Fruit fly (Drosophila melanogaster) S2 (cell line): ENCODE results near the gene Elp5.

Source experiments
- CG8478 ChIP-seq: fragments of >200 bp; optimal IDR thresholded peaks from 2 replicates; lab custom pipeline; 2018
- CTCF ChIP-seq, 2 experiments: fragments of >200 bp; optimal IDR thresholded peaks; 2 replicates each; lab custom pipeline; 2018

Elp5 gene

dm6 chr3L:2257412-2257862, at the start of gene Elp5, which contains the start of gene CG1275:
TSS of gene Elp5 (plus strand) at chr3L:2257456.
TSS of gene CG1275 (minus strand) at chr3L:2257423.
- TF ChIP-seq CTCF (optimal IDR thresholded peaks at IDR 0.05; lab: Kevin White, UChicago) (no peak), CG8478 (no peak)

DNA sequence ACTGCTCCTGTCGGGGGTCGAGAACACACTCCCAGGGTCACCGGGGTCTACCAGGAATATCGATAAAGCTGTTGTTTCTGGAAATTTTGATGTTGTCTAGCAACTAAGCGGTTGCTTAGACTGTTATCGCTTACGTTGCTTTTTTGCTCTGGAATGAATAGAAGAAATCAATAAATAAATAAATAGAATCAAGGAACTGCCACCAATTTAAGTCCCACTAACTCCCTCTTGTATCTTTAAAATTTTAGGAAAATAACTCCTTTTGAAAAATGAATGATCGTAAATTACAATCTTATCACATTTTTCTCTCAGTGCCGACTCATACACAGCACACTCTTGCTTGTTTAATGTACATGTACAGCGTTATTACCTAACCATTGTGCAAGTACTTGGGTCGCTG, 44.9 kb upstream of the Elp5 start, which contains the start of gene CG15878:
Gene CG15878 (minus strand): TSS at position 101 of the 400 bp plus-strand sequence.
- TF ChIP-seq CG8478 (no peak), CTCF (optimal IDR thresholded peaks at IDR 0.05; lab: Kevin White, UChicago) (no peak)

DNA sequence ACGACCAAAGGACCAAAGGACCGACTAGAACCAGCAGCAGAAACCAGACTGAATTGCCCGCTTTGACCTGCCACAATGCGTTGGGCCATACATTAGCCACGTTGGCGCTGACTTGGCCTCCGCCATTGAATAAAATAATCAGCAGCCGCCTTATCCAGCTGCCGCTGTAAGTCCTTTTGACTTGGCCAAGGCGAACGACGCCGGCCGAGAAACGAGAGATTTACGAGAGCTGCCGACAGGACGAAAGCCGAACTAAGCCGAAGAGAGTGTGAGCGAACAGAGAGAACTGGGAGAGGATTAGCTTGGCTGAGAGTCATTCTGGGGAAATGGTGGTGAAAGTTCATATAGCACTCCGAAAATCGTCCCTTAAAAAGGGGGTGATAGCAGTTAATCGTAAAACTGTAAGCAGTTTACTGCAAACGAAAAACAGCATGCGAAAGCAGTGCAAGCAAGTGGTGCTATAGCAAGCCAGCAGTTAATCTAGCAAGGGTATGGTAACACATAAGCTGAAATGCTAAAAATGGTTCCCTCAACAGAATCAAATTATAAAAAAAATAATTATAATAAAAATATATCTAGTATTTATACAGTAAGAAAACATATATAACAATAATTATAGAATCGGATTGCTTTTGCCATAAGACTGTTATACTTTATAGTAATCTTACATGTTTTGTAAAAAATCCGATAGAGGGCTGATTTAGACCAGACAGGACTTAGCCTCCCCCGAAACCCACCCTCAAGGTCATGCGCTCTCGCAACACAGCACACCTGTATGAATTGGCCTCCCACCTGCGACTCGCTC, 28.7 kb upstream of the Elp5 start:
- TF ChIP-seq CG8478 (no peak), CTCF (optimal IDR thresholded peaks at IDR 0.05; lab: Kevin White, UChicago) (peak; percentile 40 to 61)

DNA sequence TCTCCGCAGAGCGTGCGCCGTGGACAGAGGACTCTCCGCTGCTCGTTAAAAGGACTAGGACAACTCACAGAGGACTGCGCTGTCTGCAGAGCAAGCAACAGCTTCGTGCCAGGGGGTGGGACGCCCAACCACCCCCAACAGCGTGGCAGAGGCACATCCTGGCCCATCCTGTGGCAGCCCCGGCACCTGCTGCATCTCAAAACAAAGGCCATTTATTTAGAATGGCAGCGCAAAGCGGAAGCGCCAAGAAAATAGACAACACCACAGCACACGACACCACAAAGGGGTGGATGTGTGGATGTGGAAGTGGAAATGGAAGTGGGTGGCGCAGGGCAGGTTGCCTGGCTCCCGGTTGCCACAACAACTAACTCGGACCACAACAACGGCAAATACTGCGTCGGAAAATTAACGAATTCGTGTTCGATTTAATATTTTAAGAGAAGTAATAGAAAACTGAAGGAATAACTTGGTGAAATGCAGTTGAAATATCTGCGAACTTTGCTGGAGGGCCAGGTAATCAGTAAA, 28.0 kb upstream of the Elp5 start, which contains the start of gene Oseg2:
Gene Oseg2 (plus strand): TSS at position 475 of the 525 bp plus-strand sequence.
- TF ChIP-seq CTCF (optimal IDR thresholded peaks at IDR 0.05; lab: Kevin White, UChicago) (peak in 1 of 2 experiments; percentile 47), CG8478 (no peak)

dm6 chr3L:2237034-2237433, 20.2 kb upstream of the Elp5 start, which contains the start of gene CG9018:
TSS of gene CG9018 (minus strand) at chr3L:2237076.
- TF ChIP-seq CG8478 (no peak), CTCF (optimal IDR thresholded peaks at IDR 0.05; lab: Kevin White, UChicago) (peak; percentile 91)

dm6 chr3L:2237543-2238233, 19.6 kb upstream of the Elp5 start, which contains the start of gene ACXD:
TSS of gene ACXD (plus strand) at chr3L:2237608.
- TF ChIP-seq CG8478 (no peak), CTCF (optimal IDR thresholded peaks at IDR 0.05; lab: Kevin White, UChicago) (no peak)

DNA sequence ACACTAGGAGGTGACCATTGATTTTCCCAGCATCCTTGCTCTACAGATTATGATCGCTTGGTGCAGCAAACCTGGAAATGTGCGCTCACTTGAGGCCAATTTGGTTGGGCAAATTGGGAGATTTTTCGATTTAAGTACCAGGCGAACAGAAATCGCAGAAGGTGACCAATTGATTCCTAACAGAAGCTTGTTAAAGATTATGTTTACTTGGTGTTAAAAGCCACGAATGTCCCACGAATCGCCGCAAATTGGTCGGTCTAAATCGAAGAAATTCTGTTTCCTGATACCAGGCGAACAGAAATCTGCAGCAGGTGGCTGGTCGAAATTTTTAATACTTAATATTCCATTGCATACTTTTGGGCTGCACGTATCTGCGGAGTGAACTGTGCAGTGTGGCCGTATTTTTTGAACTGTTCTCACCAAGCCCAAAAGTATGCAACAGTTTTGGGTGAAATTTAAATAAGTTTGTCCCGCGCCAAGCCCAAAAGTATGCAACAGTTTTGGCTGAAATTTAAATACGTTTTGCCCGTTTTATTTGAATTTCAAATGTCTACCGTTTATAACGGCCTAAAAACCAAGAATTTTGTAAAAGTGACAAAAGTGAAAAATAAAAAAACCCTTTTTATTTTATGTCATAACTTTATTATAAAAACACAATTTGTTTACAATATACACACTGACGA, 13.3 kb upstream of the Elp5 start, which contains the start of gene CG32301:
Gene CG32301 (plus strand): TSS at position 633 of the 683 bp plus-strand sequence.
- TF ChIP-seq CG8478 (no peak), CTCF (optimal IDR thresholded peaks at IDR 0.05; lab: Kevin White, UChicago) (peak; percentile 44 to 54)

- TF ChIP-seq CG8478 (no peak), CTCF (optimal IDR thresholded peaks at IDR 0.05; lab: Kevin White, UChicago) (no peak)
Observed at dm6 chr3L:2248335-2248734, 8.9 kb upstream of the Elp5 start, which contains the start of gene CG32305. TSS of gene CG32305 (plus strand) at chr3L:2248635.

dm6 chr3L:2253962-2254662, 3.1 kb upstream of the Elp5 start:
- TF ChIP-seq CG8478: no peak
- no peak for TF ChIP-seq CTCF (optimal IDR thresholded peaks at IDR 0.05; lab: Kevin White, UChicago)

DNA sequence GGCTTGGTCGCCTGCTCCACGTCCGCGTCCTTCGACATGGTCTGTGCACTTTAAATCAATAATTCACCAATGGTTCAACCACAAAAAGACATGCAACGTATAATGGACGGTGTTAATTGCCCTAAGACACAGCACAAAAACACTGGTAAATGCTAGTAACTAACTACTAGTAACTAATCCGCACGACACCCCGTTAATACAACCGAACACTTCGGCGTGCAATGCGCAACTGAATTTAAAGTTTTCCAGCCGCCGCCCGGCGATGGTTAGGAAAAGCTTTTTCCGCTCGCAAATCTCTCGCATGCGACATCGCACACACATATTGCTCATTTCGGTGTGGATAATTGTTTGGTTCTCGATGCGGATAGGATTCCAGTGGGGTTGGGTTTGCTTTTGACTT, 1.5 kb upstream of the Elp5 start:
- TF ChIP-seq CTCF (optimal IDR thresholded peaks at IDR 0.05; lab: Kevin White, UChicago): no peak
- no peak for TF ChIP-seq CG8478

DNA sequence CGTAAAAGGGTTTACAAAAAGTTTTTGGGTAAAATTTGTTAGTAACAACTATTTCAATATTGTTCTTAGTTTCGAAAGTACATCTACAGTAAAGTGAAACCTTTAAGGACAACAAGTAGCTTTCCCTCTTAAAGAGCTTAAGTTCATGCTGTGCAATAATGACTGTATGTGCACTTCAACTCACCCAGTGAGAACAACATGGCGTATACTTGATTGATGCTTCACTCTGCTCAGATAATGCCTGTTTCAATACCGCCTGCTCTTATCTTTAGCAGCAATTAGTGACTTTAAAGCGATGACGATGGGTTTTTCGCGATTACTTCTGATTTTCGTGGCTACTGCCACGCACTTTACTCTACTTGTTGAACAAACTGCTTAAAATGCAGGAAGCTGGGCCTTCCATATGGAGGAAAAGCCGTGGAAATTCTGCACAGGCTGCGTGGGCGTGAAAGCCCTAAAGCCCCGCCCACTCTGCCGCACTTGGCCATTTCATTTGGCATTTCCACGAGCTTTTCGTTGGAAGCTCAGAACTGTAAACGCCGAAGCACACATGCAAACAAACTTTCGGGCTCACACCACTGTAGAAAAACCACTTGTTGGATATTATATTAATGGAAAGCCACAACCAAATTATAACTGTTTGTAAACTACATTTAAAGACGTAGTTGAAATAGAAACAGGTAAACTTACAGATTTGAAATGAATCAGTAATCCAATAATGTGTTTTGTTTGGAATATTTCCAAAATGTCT, 659 bp upstream of the Elp5 start:
- TF ChIP-seq CTCF (optimal IDR thresholded peaks at IDR 0.05; lab: Kevin White, UChicago) (no peak), CG8478 (no peak)

DNA sequence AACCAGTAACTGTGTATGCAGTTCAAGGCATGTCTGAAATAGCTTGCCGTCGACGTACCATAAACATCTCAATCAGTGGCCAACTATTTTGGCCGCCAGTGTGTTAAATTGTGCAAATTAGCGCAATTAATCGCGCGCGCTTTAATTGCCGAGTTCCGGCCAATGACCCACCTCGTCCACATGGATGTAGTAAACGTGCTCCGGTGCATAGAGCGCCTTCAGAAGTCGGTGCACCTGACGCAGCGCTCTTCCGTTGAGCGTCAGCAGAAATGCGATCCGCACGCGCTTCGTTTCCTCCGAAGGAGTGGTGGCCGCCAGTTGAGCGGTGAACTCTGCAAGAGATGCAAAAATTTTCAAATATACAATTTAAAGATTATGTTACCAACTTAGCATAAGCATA, 4.0 kb downstream of the Elp5 start:
- TF ChIP-seq CG8478: no peak
- no peak for TF ChIP-seq CTCF (optimal IDR thresholded peaks at IDR 0.05; lab: Kevin White, UChicago)

- no peak for TF ChIP-seq CTCF (optimal IDR thresholded peaks at IDR 0.05; lab: Kevin White, UChicago)
- no peak for TF ChIP-seq CG8478
Observed at dm6 chr3L:2262515-2262944, 5.3 kb downstream of the Elp5 start, which contains the start of the genes oxt and CG13807. TSS of gene oxt (minus strand) at chr3L:2262664. TSS of gene CG13807 (plus strand) at chr3L:2262919.
